Fruit fly (Drosophila melanogaster) whole organism, pupa: ENCODE results near the gene CG8927.
A peak's percentile ranks its signal among the peaks of the same experiment; 100 is the strongest.

Source experiments
- CG15710 ChIP-seq: fragments of 200-800 bp; sonication (Bioruptor generic); optimal IDR thresholded peaks from 2 replicates; lab custom pipeline; 2018; ENCODE audit warnings: missing biosample characterization, mild to moderate bottlenecking, missing genetic modification characterization, moderate library complexity
- Ets98B ChIP-seq: fragments of 200-800 bp; sonication (Bioruptor generic); IDR thresholded peaks from 2 replicates; pipeline ENCODE4 v1.3.6; 2022; ENCODE audit warnings: missing biosample characterization, missing genetic modification characterization

DNA sequence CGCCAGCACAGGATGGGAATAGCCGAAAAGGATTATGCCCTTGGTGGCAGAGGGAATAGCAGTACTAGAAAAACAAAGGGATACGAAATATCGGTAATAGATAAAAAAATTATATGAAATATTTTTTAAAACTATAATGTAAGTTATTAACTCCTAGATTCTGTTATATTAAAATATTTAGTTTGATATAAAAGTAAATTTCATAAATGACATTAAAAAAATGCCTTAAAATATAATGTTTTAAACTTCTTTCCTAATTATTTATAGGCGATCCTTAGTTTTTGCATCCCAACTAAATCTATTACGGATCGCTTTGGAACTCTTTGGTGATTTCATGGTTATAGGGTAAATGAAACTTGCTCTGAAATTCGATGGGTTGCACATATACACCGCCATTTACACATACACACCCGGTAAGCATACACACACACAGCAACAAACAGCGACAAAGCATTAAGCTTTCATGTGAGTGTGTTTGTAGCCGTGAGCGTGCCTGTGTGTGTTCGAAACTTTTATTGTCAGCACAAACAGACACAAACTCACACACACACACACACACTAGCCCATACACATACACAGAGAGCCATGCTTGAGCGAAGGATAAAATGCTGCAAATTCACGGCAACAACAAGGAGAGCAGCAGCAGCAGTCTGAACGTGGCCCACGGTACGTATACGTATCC, 33.1 kb downstream of the CG8927 start:
- TF ChIP-seq CG15710 (tag; lab: Kevin White, UChicago): peak; percentile 16
- no peak for TF ChIP-seq Ets98B
